Worm (Caenorhabditis elegans) whole organism, L4 larva: Measurements from ENCODE around the gene npr-2.

Source experiments
- cey-2 ChIP-seq: sonication (generic microtip); optimal IDR thresholded peaks from 3 replicates; lab custom pipeline; 2017; ENCODE audit warnings: missing genetic modification characterization, mild to moderate bottlenecking, missing compliant biosample characterization, antibody characterized with exemption, borderline replicate concordance; ENCODE audit not compliant: insufficient read depth
- fos-1 ChIP-seq: fragments of 150-350 bp; optimal IDR thresholded peaks from 2 replicates; lab custom pipeline; 2014; ENCODE audit warnings: missing biosample characterization, missing genetic modification characterization
- hlh-30 ChIP-seq: sonication (generic microtip); optimal IDR thresholded peaks from 2 replicates; lab custom pipeline; 2017; ENCODE audit warnings: antibody characterized with exemption, mild to moderate bottlenecking, missing genetic modification characterization, missing compliant biosample characterization; ENCODE audit not compliant: insufficient read depth
- madf-5 ChIP-seq, 2 experiments: fragments of 200-800 bp; sonication (Bioruptor generic); IDR thresholded peaks; 2 replicates each; pipeline ENCODE4 v1.3.6; 2022; ENCODE audit warnings: missing compliant biosample characterization in 2 of 2, missing genetic modification characterization in 2 of 2
- madf-9 ChIP-seq: fragments of 200-800 bp; sonication (Bioruptor generic); conservative IDR thresholded peaks from 2 replicates; pipeline ENCODE4 v1.3.6; 2022; ENCODE audit warnings: missing genetic modification reagents, missing genetic modification characterization, missing compliant biosample characterization
- nhr-77 ChIP-seq: fragments of 150-350 bp; optimal IDR thresholded peaks from 2 replicates; lab custom pipeline; 2014; ENCODE audit warnings: missing biosample characterization, missing genetic modification characterization
- pha-4 ChIP-seq, 2 experiments: fragments of 150-350 bp in 1 of 2; fragments of 200-800 bp in 1 of 2; sonication (Bioruptor generic) in 1 of 2; IDR thresholded peaks in 1 of 2; optimal IDR thresholded peaks in 1 of 2; 2 replicates each; pipeline versions ENCODE4 v1.3.6 to Lab custom; 2014 to 2022; ENCODE audit warnings: missing genetic modification characterization in 2 of 2, missing genetic modification reagents in 2 of 2, missing biosample characterization in 1 of 2, missing compliant biosample characterization in 1 of 2

DNA sequence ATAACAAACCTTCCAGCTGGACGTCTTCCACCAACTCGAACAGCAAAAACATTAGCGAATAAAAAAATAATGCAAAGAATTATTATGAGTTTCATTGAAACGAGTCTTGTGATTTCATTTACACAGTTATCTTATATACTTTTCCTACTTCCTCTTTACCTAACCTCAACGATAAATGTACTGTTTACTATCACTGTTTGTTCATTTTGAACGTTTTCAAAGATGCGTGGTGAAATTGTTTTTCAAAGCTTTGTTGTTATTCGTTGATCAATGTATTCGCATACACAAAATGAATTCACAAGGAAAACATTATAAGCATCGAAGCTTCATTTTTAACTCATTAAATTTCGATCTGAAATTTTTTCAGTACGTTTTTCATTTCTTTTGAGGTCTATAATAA lies 42.4 kb upstream of the npr-2 start, which contains the start of gene W09C2.7:
- TF ChIP-seq nhr-77 (tag; lab: Kevin White, UChicago), result no peak
- TF ChIP-seq pha-4 (GFP tag; IDR thresholded peaks at IDR 0.05; lab: Robert Waterston, UW), result no peak
- no peak for TF ChIP-seq pha-4 (tag; optimal IDR thresholded peaks at IDR 0.05; lab: Kevin White, UChicago)
- no peak for TF ChIP-seq fos-1 (tag; lab: Kevin White, UChicago)
- TF ChIP-seq madf-9 (GFP tag; lab: Robert Waterston, UW), result no peak
- TF ChIP-seq cey-2, result no peak
- TF ChIP-seq hlh-30, result no peak
- no peak for TF ChIP-seq madf-5 (GFP tag; IDR thresholded peaks at IDR 0.05; lab: Robert Waterston, UW)
